Worm (Caenorhabditis elegans) whole organism, late embryonic: Measurements from ENCODE around the gene sri-69.

Experiments used
- C08G9.2 ChIP-seq: sonication (generic microtip); optimal IDR thresholded peaks from 2 replicates; lab custom pipeline; 2016; ENCODE audit warnings: mild to moderate bottlenecking, missing genetic modification characterization, moderate library complexity, missing compliant biosample characterization
- C38D4.7 ChIP-seq: fragments of 200-800 bp; sonication (Bioruptor generic); optimal IDR thresholded peaks from 2 replicates; lab custom pipeline; 2018; ENCODE audit warnings: mild to moderate bottlenecking, missing genetic modification characterization, moderate library complexity, missing compliant biosample characterization
- F13H6.1 ChIP-seq: sonication (generic microtip); optimal IDR thresholded peaks from 2 replicates; lab custom pipeline; 2016; ENCODE audit warnings: missing genetic modification characterization, missing compliant biosample characterization
- K02D7.2 ChIP-seq: sonication (generic microtip); optimal IDR thresholded peaks from 2 replicates; lab custom pipeline; 2017; ENCODE audit warnings: mild to moderate bottlenecking, missing genetic modification characterization, missing compliant biosample characterization
- K09A11.1 ChIP-seq: sonication (generic microtip); optimal IDR thresholded peaks from 2 replicates; lab custom pipeline; 2017; ENCODE audit warnings: antibody characterized with exemption, mild to moderate bottlenecking, missing genetic modification characterization, missing compliant biosample characterization; ENCODE audit not compliant: insufficient read depth
- T23F11.4 ChIP-seq: fragments of 200-800 bp; sonication (Bioruptor generic); optimal IDR thresholded peaks from 2 replicates; lab custom pipeline; 2018; ENCODE audit warnings: mild to moderate bottlenecking, missing genetic modification characterization, missing compliant biosample characterization
- ahr-1 ChIP-seq: sonication (generic microtip); optimal IDR thresholded peaks from 2 replicates; lab custom pipeline; 2016; ENCODE audit warnings: missing genetic modification characterization, missing compliant biosample characterization
- ama-1 ChIP-seq: fragments of 150-350 bp; optimal IDR thresholded peaks from 2 replicates; lab custom pipeline; 2014
- ceh-14 ChIP-seq: sonication (generic microtip); optimal IDR thresholded peaks from 2 replicates; lab custom pipeline; 2016; ENCODE audit warnings: missing genotype, missing genetic modification characterization, missing compliant biosample characterization
- ceh-18 ChIP-seq: sonication (generic microtip); optimal IDR thresholded peaks from 2 replicates; lab custom pipeline; 2016; ENCODE audit warnings: missing genetic modification characterization, missing compliant biosample characterization
- ceh-19 ChIP-seq: fragments of 200-800 bp; sonication (Bioruptor generic); optimal IDR thresholded peaks from 2 replicates; lab custom pipeline; 2018; ENCODE audit warnings: mild to moderate bottlenecking, missing genetic modification characterization, missing compliant biosample characterization
- ceh-22 ChIP-seq: sonication (generic microtip); optimal IDR thresholded peaks from 2 replicates; lab custom pipeline; 2017; ENCODE audit warnings: missing biosample characterization, missing genetic modification characterization
- ceh-24 ChIP-seq: sonication (generic microtip); optimal IDR thresholded peaks from 2 replicates; lab custom pipeline; 2016; ENCODE audit warnings: mild to moderate bottlenecking, missing genetic modification characterization, missing compliant biosample characterization
- ceh-31 ChIP-seq: sonication (generic microtip); optimal IDR thresholded peaks from 2 replicates; lab custom pipeline; 2016; ENCODE audit warnings: missing genetic modification characterization, missing compliant biosample characterization
- ceh-34 ChIP-seq: sonication (generic microtip); optimal IDR thresholded peaks from 2 replicates; lab custom pipeline; 2016; ENCODE audit warnings: mild to moderate bottlenecking, missing genetic modification characterization, missing compliant biosample characterization
- ceh-45 ChIP-seq: fragments of 200-800 bp; sonication (Bioruptor generic); IDR thresholded peaks from 2 replicates; pipeline ENCODE4 v1.3.6; 2022; ENCODE audit warnings: missing genetic modification reagents, missing genetic modification characterization, missing compliant biosample characterization
- ceh-48 ChIP-seq: sonication (generic microtip); optimal IDR thresholded peaks from 2 replicates; lab custom pipeline; 2016; ENCODE audit warnings: missing genetic modification characterization, inconsistent platforms, missing compliant biosample characterization
- ceh-6 ChIP-seq: fragments of 200-800 bp; sonication (Bioruptor generic); optimal IDR thresholded peaks from 2 replicates; lab custom pipeline; 2018; ENCODE audit warnings: mild to moderate bottlenecking, missing genetic modification characterization, missing compliant biosample characterization
- che-1 ChIP-seq: sonication (generic microtip); optimal IDR thresholded peaks from 2 replicates; lab custom pipeline; 2016; ENCODE audit warnings: mild to moderate bottlenecking, missing genetic modification characterization, missing compliant biosample characterization
- dmd-4 ChIP-seq: sonication (generic microtip); optimal IDR thresholded peaks from 2 replicates; lab custom pipeline; 2016; ENCODE audit warnings: borderline replicate concordance, missing genetic modification characterization, missing compliant biosample characterization
- dve-1 ChIP-seq: sonication (generic microtip); optimal IDR thresholded peaks from 2 replicates; lab custom pipeline; 2017; ENCODE audit warnings: antibody characterized with exemption, mild to moderate bottlenecking, missing genetic modification characterization, missing compliant biosample characterization
- elt-4 ChIP-seq: sonication (generic microtip); optimal IDR thresholded peaks from 2 replicates; lab custom pipeline; 2016; ENCODE audit warnings: missing genetic modification characterization, missing compliant biosample characterization
- fax-1 ChIP-seq: sonication (generic microtip); optimal IDR thresholded peaks from 2 replicates; lab custom pipeline; 2016; ENCODE audit warnings: missing genotype, missing genetic modification characterization, missing compliant biosample characterization
- fkh-10 ChIP-seq: fragments of 150-350 bp; optimal IDR thresholded peaks from 2 replicates; lab custom pipeline; 2014; ENCODE audit warnings: missing biosample characterization, missing genetic modification reagents, missing genetic modification characterization
- gmeb-2 ChIP-seq: sonication (generic microtip); optimal IDR thresholded peaks from 2 replicates; lab custom pipeline; 2016; ENCODE audit warnings: missing genetic modification characterization, inconsistent platforms, missing compliant biosample characterization
- hlh-15 ChIP-seq: sonication (generic microtip); optimal IDR thresholded peaks from 2 replicates; lab custom pipeline; 2016; ENCODE audit warnings: missing genetic modification characterization, missing compliant biosample characterization
- hlh-30 ChIP-seq: sonication (generic microtip); optimal IDR thresholded peaks from 2 replicates; lab custom pipeline; 2017; ENCODE audit warnings: antibody characterized with exemption, missing genetic modification characterization, missing compliant biosample characterization; ENCODE audit not compliant: insufficient read depth
- hlh-6 ChIP-seq: sonication (generic microtip); optimal IDR thresholded peaks from 2 replicates; lab custom pipeline; 2016; ENCODE audit warnings: missing genotype, missing genetic modification characterization, missing compliant biosample characterization
- lim-6 ChIP-seq: sonication (generic microtip); optimal IDR thresholded peaks from 2 replicates; lab custom pipeline; 2016; ENCODE audit warnings: missing genetic modification characterization, missing compliant biosample characterization
- lin-11 ChIP-seq: fragments of 200-800 bp; sonication (Bioruptor generic); optimal IDR thresholded peaks from 2 replicates; lab custom pipeline; 2018; ENCODE audit warnings: mild to moderate bottlenecking, missing genetic modification characterization, missing compliant biosample characterization
- mec-3 ChIP-seq: sonication (generic microtip); optimal IDR thresholded peaks from 2 replicates; lab custom pipeline; 2016; ENCODE audit warnings: borderline replicate concordance, missing genetic modification characterization, missing compliant biosample characterization
- nfya-1 ChIP-seq: sonication (generic microtip); optimal IDR thresholded peaks from 2 replicates; lab custom pipeline; 2017; ENCODE audit warnings: missing genetic modification characterization, mild to moderate bottlenecking, missing compliant biosample characterization, antibody characterized with exemption, moderate library complexity
- nhr-232 ChIP-seq: sonication (generic microtip); optimal IDR thresholded peaks from 2 replicates; lab custom pipeline; 2016; ENCODE audit warnings: missing genetic modification characterization, missing compliant biosample characterization
- npax-4 ChIP-seq: sonication (generic microtip); optimal IDR thresholded peaks from 2 replicates; lab custom pipeline; 2016; ENCODE audit warnings: missing genetic modification characterization, missing compliant biosample characterization
- odd-2 ChIP-seq: sonication (generic microtip); optimal IDR thresholded peaks from 2 replicates; lab custom pipeline; 2017; ENCODE audit warnings: antibody characterized with exemption, mild to moderate bottlenecking, missing genetic modification characterization, missing compliant biosample characterization
- pag-3 ChIP-seq: sonication (generic microtip); optimal IDR thresholded peaks from 2 replicates; lab custom pipeline; 2016; ENCODE audit warnings: missing compliant biosample characterization, missing genetic modification characterization, borderline replicate concordance
- pax-1 ChIP-seq: fragments of 150-350 bp; optimal IDR thresholded peaks from 2 replicates; lab custom pipeline; 2014; ENCODE audit warnings: missing biosample characterization, missing genetic modification characterization
- pha-2 ChIP-seq: sonication (generic microtip); optimal IDR thresholded peaks from 2 replicates; lab custom pipeline; 2017; ENCODE audit warnings: mild to moderate bottlenecking, missing genetic modification characterization, missing compliant biosample characterization
- pha-4 ChIP-seq: fragments of 150-350 bp; optimal IDR thresholded peaks from 2 replicates; lab custom pipeline; 2018; ENCODE audit warnings: missing biosample characterization, missing genetic modification reagents, missing genetic modification characterization
- pros-1 ChIP-seq: fragments of 150-350 bp; optimal IDR thresholded peaks from 2 replicates; lab custom pipeline; 2014; ENCODE audit warnings: missing biosample characterization, missing genetic modification reagents, missing genetic modification characterization
- ref-2 ChIP-seq: sonication (generic microtip); optimal IDR thresholded peaks from 2 replicates; lab custom pipeline; 2016; ENCODE audit warnings: missing genetic modification characterization, missing compliant biosample characterization
- rnt-1 ChIP-seq: sonication (generic microtip); optimal IDR thresholded peaks from 2 replicates; lab custom pipeline; 2016; ENCODE audit warnings: missing genetic modification characterization, missing compliant biosample characterization
- sox-2 ChIP-seq: fragments of 200-800 bp; sonication (Bioruptor generic); IDR thresholded peaks from 2 replicates; pipeline ENCODE4 v1.3.6; 2022; ENCODE audit warnings: missing genetic modification reagents, missing genetic modification characterization, missing compliant biosample characterization
- sox-4 ChIP-seq: sonication (generic microtip); optimal IDR thresholded peaks from 2 replicates; lab custom pipeline; 2017; ENCODE audit warnings: mild to moderate bottlenecking, missing genetic modification characterization, inconsistent platforms, missing compliant biosample characterization
- syd-9 ChIP-seq: sonication (generic microtip); optimal IDR thresholded peaks from 2 replicates; lab custom pipeline; 2016; ENCODE audit warnings: mild to moderate bottlenecking, missing genetic modification characterization, moderate library complexity, missing compliant biosample characterization
- tbx-2 ChIP-seq: sonication (generic microtip); optimal IDR thresholded peaks from 2 replicates; lab custom pipeline; 2016; ENCODE audit warnings: missing genetic modification characterization, missing compliant biosample characterization
- tbx-7 ChIP-seq: sonication (generic microtip); optimal IDR thresholded peaks from 2 replicates; lab custom pipeline; 2016; ENCODE audit warnings: missing genotype, missing genetic modification characterization, missing compliant biosample characterization
- ttx-3 ChIP-seq: sonication (generic microtip); optimal IDR thresholded peaks from 2 replicates; lab custom pipeline; 2016; ENCODE audit warnings: missing genetic modification reagents, missing genetic modification characterization, missing compliant biosample characterization
- unc-3 ChIP-seq, 2 experiments: fragments of 200-800 bp in 1 of 2; sonication (Bioruptor generic) in 1 of 2; sonication (generic microtip) in 1 of 2; conservative IDR thresholded peaks in 1 of 2; optimal IDR thresholded peaks in 1 of 2; 2 replicates each; pipeline versions ENCODE4 v1.3.6 to Lab custom; 2016 to 2022; ENCODE audit warnings: missing compliant biosample characterization in 2 of 2, missing genetic modification characterization in 2 of 2, missing genetic modification reagents in 1 of 2
- unc-42 ChIP-seq: sonication (generic microtip); optimal IDR thresholded peaks from 2 replicates; lab custom pipeline; 2016; ENCODE audit warnings: missing genotype, missing genetic modification characterization, missing compliant biosample characterization
- unc-55 ChIP-seq: sonication (generic microtip); optimal IDR thresholded peaks from 2 replicates; lab custom pipeline; 2017; ENCODE audit warnings: missing biosample characterization, missing genetic modification reagents, missing genetic modification characterization
- unc-86 ChIP-seq: sonication (generic microtip); optimal IDR thresholded peaks from 2 replicates; lab custom pipeline; 2016; ENCODE audit warnings: missing genetic modification characterization, missing compliant biosample characterization
- zip-5 ChIP-seq: sonication (generic microtip); optimal IDR thresholded peaks from 2 replicates; lab custom pipeline; 2016; ENCODE audit warnings: missing genetic modification characterization, missing compliant biosample characterization

Gene sri-69

DNA sequence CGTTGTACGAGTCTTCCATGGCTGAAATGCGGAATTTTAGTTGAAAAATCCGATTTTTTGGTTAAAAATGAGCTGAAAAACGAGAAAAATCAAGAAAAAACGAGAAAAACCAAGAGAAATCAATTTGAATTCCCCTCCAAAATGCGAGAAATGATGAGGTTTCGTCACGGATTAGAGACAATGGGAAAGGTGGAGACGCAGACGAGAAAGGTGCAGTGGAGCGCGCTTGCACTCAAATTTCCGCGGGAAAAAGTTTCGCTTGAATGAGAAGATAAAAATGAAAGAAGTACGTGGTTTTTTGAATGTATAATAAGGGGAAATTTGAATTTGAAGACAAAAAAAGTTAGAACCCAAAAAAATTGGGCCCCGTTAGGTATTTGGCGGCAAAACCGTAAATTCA, 42.5 kb downstream of the sri-69 start, which contains the start of gene efl-1:
Gene efl-1, minus strand, starts transcription at position 21 of the 400 bp plus-strand sequence.
- TF ChIP-seq nfya-1 (tag; lab: Kevin White, UChicago): peak; percentile 86
- TF ChIP-seq unc-55 (GFP tag; lab: Kevin White, UChicago): peak; percentile 88
- no peak for TF ChIP-seq ahr-1 (tag; lab: Kevin White, UChicago)
- peak; percentile 56 for TF ChIP-seq ceh-34 (tag; lab: Kevin White, UChicago)
- TF ChIP-seq pag-3 (tag; lab: Kevin White, UChicago): no peak
- TF ChIP-seq npax-4 (tag; lab: Kevin White, UChicago): no peak
- no peak for TF ChIP-seq ceh-45 (GFP tag; lab: Robert Waterston, UW)
- no peak for TF ChIP-seq unc-86
- TF ChIP-seq hlh-15 (tag; lab: Kevin White, UChicago): no peak
- no peak for TF ChIP-seq hlh-6 (tag; lab: Kevin White, UChicago)
- TF ChIP-seq fkh-10 (GFP tag; lab: Kevin White, UChicago): no peak
- peak; percentile 98 for TF ChIP-seq unc-42 (tag; lab: Kevin White, UChicago)
- TF ChIP-seq pha-2 (tag; lab: Kevin White, UChicago): no peak
- TF ChIP-seq ceh-22 (tag; lab: Kevin White, UChicago): no peak
- TF ChIP-seq lin-11 (tag; lab: Kevin White, UChicago): no peak
- TF ChIP-seq ceh-6 (GFP tag; lab: Kevin White, UChicago): no peak
- TF ChIP-seq tbx-2: peak; percentile 52
- peak; percentile 94 for TF ChIP-seq pax-1 (tag; lab: Kevin White, UChicago)
- TF ChIP-seq ref-2: peak; percentile 66
- TF ChIP-seq ceh-18 (tag; lab: Kevin White, UChicago): peak; percentile 70
- peak; percentile 58 for TF ChIP-seq ceh-31
- TF ChIP-seq C38D4.7 (GFP tag; lab: Kevin White, UChicago): no peak
- no peak for TF ChIP-seq sox-4 (tag; lab: Kevin White, UChicago)
- no peak for TF ChIP-seq odd-2 (tag; lab: Kevin White, UChicago)
- peak; percentile 57 for TF ChIP-seq dve-1 (tag; lab: Kevin White, UChicago)
- no peak; the same call in 1 of the 2 replicates for TF ChIP-seq sox-2 (GFP tag; lab: Robert Waterston, UW)
- no peak for TF ChIP-seq F13H6.1 (tag; lab: Kevin White, UChicago)
- no peak for TF ChIP-seq elt-4
- no peak for TF ChIP-seq ttx-3 (tag; lab: Kevin White, UChicago)
- no peak for TF ChIP-seq che-1 (tag; lab: Kevin White, UChicago)
- no peak for TF ChIP-seq dmd-4
- TF ChIP-seq rnt-1 (tag; lab: Kevin White, UChicago): peak; percentile 78
- TF ChIP-seq ama-1: no peak
- no peak for TF ChIP-seq syd-9 (tag; lab: Kevin White, UChicago)
- peak; percentile 58 for TF ChIP-seq pros-1 (tag; lab: Kevin White, UChicago)
- peak; percentile 8 for TF ChIP-seq hlh-30 (tag; lab: Kevin White, UChicago)
- no peak for TF ChIP-seq gmeb-2 (tag; lab: Kevin White, UChicago)
- no peak for TF ChIP-seq zip-5 (tag; lab: Kevin White, UChicago)
- no peak for TF ChIP-seq unc-3 (GFP tag; conservative IDR thresholded peaks at IDR 0.05; lab: Robert Waterston, UW)
- TF ChIP-seq unc-3 (tag; optimal IDR thresholded peaks at IDR 0.05; lab: Kevin White, UChicago): no peak
- TF ChIP-seq pha-4 (tag; lab: Kevin White, UChicago): no peak
- TF ChIP-seq ceh-19 (GFP tag; lab: Kevin White, UChicago): peak; percentile 34
- TF ChIP-seq C08G9.2 (tag; lab: Kevin White, UChicago): no peak
- TF ChIP-seq ceh-14 (tag; lab: Kevin White, UChicago): peak; percentile 77
- no peak for TF ChIP-seq mec-3 (tag; lab: Kevin White, UChicago)
- TF ChIP-seq T23F11.4 (GFP tag; lab: Kevin White, UChicago): no peak
- no peak for TF ChIP-seq nhr-232
- TF ChIP-seq K02D7.2 (tag; lab: Kevin White, UChicago): no peak
- peak; percentile 9 for TF ChIP-seq ceh-48 (tag; lab: Kevin White, UChicago)
- no peak for TF ChIP-seq tbx-7 (tag; lab: Kevin White, UChicago)
- no peak for TF ChIP-seq ceh-24 (tag; lab: Kevin White, UChicago)
- no peak for TF ChIP-seq lim-6 (tag; lab: Kevin White, UChicago)
- TF ChIP-seq K09A11.1 (tag; lab: Kevin White, UChicago): peak; percentile 21
- TF ChIP-seq fax-1: no peak
